Worm (Caenorhabditis elegans): ENCODE results near the gene Y38E10A.17.

The Y38E10A.17 gene

ce11 chrII:12677975-12678866, 43.6 kb upstream of the Y38E10A.17 start (continued):
- no peak for TF ChIP-seq ceh-24 (tag; optimal IDR thresholded peaks at IDR 0.05)
- no peak for TF ChIP-seq elt-4 (tag; optimal IDR thresholded peaks at IDR 0.05)
- TF ChIP-seq nfya-1 (tag; optimal IDR thresholded peaks at IDR 0.05): peak; percentile 43
- peak; percentile 28 for TF ChIP-seq hlh-15 (tag; optimal IDR thresholded peaks at IDR 0.05)
- peak; percentile 38 for TF ChIP-seq ceh-19 (GFP tag; optimal IDR thresholded peaks at IDR 0.05)
- peak; percentile 20 for TF ChIP-seq hlh-13 (GFP tag; optimal IDR thresholded peaks at IDR 0.05)
- no peak for TF ChIP-seq ztf-16 (tag; optimal IDR thresholded peaks at IDR 0.05)
- TF ChIP-seq ets-4 (tag; optimal IDR thresholded peaks at IDR 0.05): peak; percentile 82
- peak; percentile 33 for TF ChIP-seq fax-1 (tag; optimal IDR thresholded peaks at IDR 0.05)
- no peak for TF ChIP-seq eyg-1 (tag; optimal IDR thresholded peaks at IDR 0.05)
- no peak for TF ChIP-seq pha-4 (tag; optimal IDR thresholded peaks at IDR 0.05)
- no peak for TF ChIP-seq ahr-1 (tag; optimal IDR thresholded peaks at IDR 0.05)
- TF ChIP-seq K09A11.1 (tag; optimal IDR thresholded peaks at IDR 0.05; ENCODE audit: insufficient read depth): no peak
- no peak for TF ChIP-seq gmeb-2 (tag; optimal IDR thresholded peaks at IDR 0.05)
- TF ChIP-seq fkh-6 (tag; optimal IDR thresholded peaks at IDR 0.05): peak; percentile 24
- peak; percentile 46 for TF ChIP-seq elt-2 (tag; optimal IDR thresholded peaks at IDR 0.05)
- TF ChIP-seq ceh-2 (tag; optimal IDR thresholded peaks at IDR 0.05): peak; percentile 79
- no peak for TF ChIP-seq K02D7.2 (tag; optimal IDR thresholded peaks at IDR 0.05)
- TF ChIP-seq hlh-6 (tag; optimal IDR thresholded peaks at IDR 0.05): peak; percentile 82
- TF ChIP-seq Y22D7AL.16 (tag; optimal IDR thresholded peaks at IDR 0.05): no peak
- TF ChIP-seq lin-11 (tag; optimal IDR thresholded peaks at IDR 0.05): peak; percentile 14
- no peak for TF ChIP-seq pag-3 (tag; optimal IDR thresholded peaks at IDR 0.05; ENCODE audit: borderline replicate concordance)
- TF ChIP-seq ceh-18 (tag; optimal IDR thresholded peaks at IDR 0.05): no peak
- TF ChIP-seq ceh-14 (tag; optimal IDR thresholded peaks at IDR 0.05): no peak
- TF ChIP-seq unc-42 (tag; optimal IDR thresholded peaks at IDR 0.05): peak; percentile 93
- TF ChIP-seq ceh-6 (GFP tag; optimal IDR thresholded peaks at IDR 0.05): no peak
- no peak for TF ChIP-seq ceh-9 (tag; optimal IDR thresholded peaks at IDR 0.05)
- no peak for TF ChIP-seq hlh-30 (tag; optimal IDR thresholded peaks at IDR 0.05; ENCODE audit: insufficient read depth)
- TF ChIP-seq nhr-11 (tag; optimal IDR thresholded peaks at IDR 0.05): no peak
- no peak for TF ChIP-seq ceh-45 (GFP tag; IDR thresholded peaks at IDR 0.05)
- peak; percentile 91 for TF ChIP-seq ceh-31 (tag; optimal IDR thresholded peaks at IDR 0.05)
- TF ChIP-seq F13H6.1 (tag; optimal IDR thresholded peaks at IDR 0.05): peak; percentile 47
- no peak for TF ChIP-seq odd-2 (tag; optimal IDR thresholded peaks at IDR 0.05)
- TF ChIP-seq rnt-1 (tag; optimal IDR thresholded peaks at IDR 0.05): peak; percentile 87
- no peak for TF ChIP-seq dmd-4 (tag; optimal IDR thresholded peaks at IDR 0.05; ENCODE audit: borderline replicate concordance)
- no peak for TF ChIP-seq sdc-2 (tag; optimal IDR thresholded peaks at IDR 0.05)
- TF ChIP-seq C38D4.7 (GFP tag; optimal IDR thresholded peaks at IDR 0.05): peak; percentile 14
- peak; percentile 58 for TF ChIP-seq unc-55 (GFP tag; optimal IDR thresholded peaks at IDR 0.05)
- TF ChIP-seq C08G9.2 (tag; optimal IDR thresholded peaks at IDR 0.05): peak; percentile 89
- peak; percentile 81 for TF ChIP-seq tbx-2 (tag; optimal IDR thresholded peaks at IDR 0.05)
- peak; percentile 74 for TF ChIP-seq tbx-7 (tag; optimal IDR thresholded peaks at IDR 0.05)
- peak; percentile 8 for TF ChIP-seq pha-2 (tag; optimal IDR thresholded peaks at IDR 0.05)
- no peak for TF ChIP-seq unc-3 (GFP tag; conservative IDR thresholded peaks at IDR 0.05)
- peak; percentile 18 for TF ChIP-seq unc-3 (tag; optimal IDR thresholded peaks at IDR 0.05)
